Worm (Caenorhabditis elegans): Measurements from ENCODE around the gene mog-5.
A peak's percentile ranks its signal among the peaks of the same experiment; 100 is the strongest.

The mog-5 gene

DNA sequence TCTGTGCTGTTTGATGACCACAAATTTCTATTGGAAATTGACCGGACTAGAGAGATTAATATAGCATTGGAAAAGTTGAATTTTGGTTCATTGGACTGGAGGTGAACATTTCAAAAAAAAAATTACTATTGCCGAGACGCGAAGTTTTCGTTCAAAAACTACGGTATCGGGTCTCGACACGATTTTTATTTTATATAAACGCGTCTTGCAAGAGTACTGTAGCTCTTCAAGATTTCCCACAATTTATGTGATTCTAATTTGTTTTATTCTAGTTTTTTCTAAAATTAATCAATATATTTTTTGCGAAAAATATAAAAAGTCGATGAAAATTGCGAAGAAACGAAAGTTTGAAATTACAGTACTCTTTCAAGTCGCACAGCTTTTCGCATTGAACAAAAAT, 28.7 kb upstream of the mog-5 start, which contains the start of gene F09E5.12:
Gene F09E5.12 (minus strand): TSS at position 101 of the 400 bp plus-strand sequence.
- no peak for TF ChIP-seq ztf-29 (GFP tag; IDR thresholded peaks at IDR 0.05)
- TF ChIP-seq ztf-23 (GFP tag; IDR thresholded peaks at IDR 0.05): no peak
- TF ChIP-seq med-1 (GFP tag; optimal IDR thresholded peaks at IDR 0.05; ENCODE audit: insufficient read depth): no peak
- no peak for TF ChIP-seq ref-1 (GFP tag; conservative IDR thresholded peaks at IDR 0.05)

DNA sequence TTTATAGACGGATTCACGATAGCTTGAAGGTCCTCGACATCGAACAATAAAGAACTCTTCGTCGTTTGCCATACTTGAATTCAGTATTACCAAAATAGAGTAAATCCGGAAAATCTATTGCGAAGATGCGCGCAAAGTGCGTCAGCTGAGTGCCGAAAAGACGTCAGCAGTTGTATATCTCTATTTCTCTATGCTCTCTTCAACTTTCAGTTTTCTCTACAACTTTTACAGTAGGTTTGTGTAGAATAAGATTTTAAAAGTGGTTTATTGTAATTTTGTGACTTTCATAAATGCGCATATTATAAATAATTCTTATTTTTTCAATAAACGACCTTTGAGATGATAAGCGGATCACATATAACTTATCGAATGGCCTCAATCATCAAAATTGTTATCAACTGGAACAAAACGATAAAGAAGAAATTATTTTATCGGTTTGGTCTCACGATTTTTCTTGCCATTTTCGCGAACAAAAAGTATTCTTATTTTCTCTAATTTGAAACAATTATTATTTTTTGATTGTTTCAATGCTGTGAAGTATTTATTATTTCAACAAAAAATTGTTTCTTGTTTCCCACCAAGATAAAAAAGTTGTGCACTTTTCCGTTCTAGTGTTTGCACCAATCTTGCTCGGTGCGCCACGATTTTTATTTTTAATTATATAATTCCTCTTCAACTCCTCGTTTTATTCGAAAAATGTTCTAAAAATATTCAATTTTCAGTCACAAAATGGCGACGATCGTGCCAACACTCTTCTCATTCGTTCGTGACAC, 25.9 kb upstream of the mog-5 start, which contains the start of the genes agt-2 and F09E5.3:
Gene agt-2 (minus strand): TSS at position 553 of the 773 bp plus-strand sequence.
Gene F09E5.3 (plus strand): TSS at position 723 of the 773 bp plus-strand sequence.
- TF ChIP-seq ref-1 (GFP tag; conservative IDR thresholded peaks at IDR 0.05) (no peak), med-1 (GFP tag; optimal IDR thresholded peaks at IDR 0.05; ENCODE audit: insufficient read depth) (no peak), klf-2 (GFP tag; conservative IDR thresholded peaks at IDR 0.05) (no peak), T22C8.4 (GFP tag; IDR thresholded peaks at IDR 0.05) (no peak), ztf-23 (GFP tag; IDR thresholded peaks at IDR 0.05) (peak; percentile 62; the same call in 1 of the 2 replicates), tab-1 (GFP tag; IDR thresholded peaks at IDR 0.05) (no peak), ztf-29 (GFP tag; IDR thresholded peaks at IDR 0.05) (0 out of 2 replicates have a peak, but pooled peaks have one; percentile 27), cog-1 (tag; optimal IDR thresholded peaks at IDR 0.05) (peak; percentile 47), flt-1 (GFP tag; IDR thresholded peaks at IDR 0.05) (peak; percentile 71)

DNA sequence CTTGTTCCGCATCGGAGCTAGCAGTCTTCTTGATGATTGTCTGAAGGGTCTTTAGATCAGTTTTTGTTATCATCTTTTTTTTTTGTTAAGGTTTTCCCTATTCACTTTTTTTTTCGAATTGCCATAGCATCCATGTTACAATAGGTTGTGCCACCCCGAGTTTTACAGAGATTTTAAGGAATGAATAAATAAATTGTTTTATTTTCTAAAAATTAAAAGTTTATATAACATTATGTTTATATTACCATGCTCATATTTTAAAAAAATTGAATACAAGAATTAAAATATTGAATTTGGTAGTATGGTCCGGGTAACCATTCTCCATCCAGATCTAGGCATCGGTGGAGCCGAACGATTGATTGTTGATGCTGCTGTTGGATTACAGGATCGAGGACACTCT, 24.4 kb upstream of the mog-5 start, which contains the start of gene algn-2:
Gene algn-2 (plus strand): TSS at position 301 of the 400 bp plus-strand sequence.
- no peak for TF ChIP-seq med-1 (GFP tag; optimal IDR thresholded peaks at IDR 0.05; ENCODE audit: insufficient read depth)
- no peak for TF ChIP-seq ref-1 (GFP tag; conservative IDR thresholded peaks at IDR 0.05)
- no peak for TF ChIP-seq T22C8.4 (GFP tag; IDR thresholded peaks at IDR 0.05)
- TF ChIP-seq klf-2 (GFP tag; conservative IDR thresholded peaks at IDR 0.05): no peak
- TF ChIP-seq tab-1 (GFP tag; IDR thresholded peaks at IDR 0.05): no peak
- no peak for TF ChIP-seq ztf-29 (GFP tag; IDR thresholded peaks at IDR 0.05)
- TF ChIP-seq ztf-23 (GFP tag; IDR thresholded peaks at IDR 0.05): no peak
- no peak for TF ChIP-seq flt-1 (GFP tag; IDR thresholded peaks at IDR 0.05)
- TF ChIP-seq cog-1 (tag; optimal IDR thresholded peaks at IDR 0.05): no peak

DNA sequence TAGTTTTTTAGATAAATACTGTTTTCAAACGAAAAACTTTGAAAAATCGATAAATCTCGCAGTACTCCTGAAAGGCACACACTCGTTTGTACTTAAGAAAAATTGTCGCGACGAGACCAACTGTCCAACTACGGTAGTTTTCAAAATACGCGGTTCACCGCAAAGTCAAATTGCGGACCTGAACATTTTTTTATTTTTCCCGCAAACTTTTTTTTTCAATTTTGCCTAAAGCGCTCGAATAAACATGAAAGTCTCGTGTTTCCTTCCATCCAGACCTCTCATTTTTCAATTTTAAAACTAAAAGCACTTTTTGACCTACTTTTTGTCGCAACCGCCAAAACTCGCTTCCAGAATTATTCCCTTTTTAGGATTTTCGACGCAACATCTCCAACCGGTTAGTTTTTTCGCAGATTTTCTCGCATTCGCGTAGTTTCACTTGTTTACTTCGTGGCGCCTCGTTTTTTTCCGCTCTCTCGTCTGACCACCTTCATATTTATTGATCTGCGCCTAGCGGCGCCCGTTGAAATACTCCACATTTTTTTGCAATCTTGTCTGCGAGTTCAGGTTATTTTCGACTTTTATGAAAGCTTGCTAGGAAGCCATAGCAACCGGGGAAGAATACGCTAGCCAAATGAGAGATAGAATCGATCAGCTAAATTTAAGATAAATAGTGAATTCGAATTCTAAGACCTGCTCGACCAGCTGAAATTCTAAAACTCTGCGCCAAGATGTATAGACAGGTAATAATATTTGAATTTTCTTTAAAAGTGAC, 21.7 kb upstream of the mog-5 start, which contains the start of gene prdx-2:
Gene prdx-2 (plus strand): TSS at position 729 of the 772 bp plus-strand sequence.
- TF ChIP-seq ref-1 (GFP tag; conservative IDR thresholded peaks at IDR 0.05) (no peak), cog-1 (tag; optimal IDR thresholded peaks at IDR 0.05) (no peak), ztf-29 (GFP tag; IDR thresholded peaks at IDR 0.05) (no peak)

DNA sequence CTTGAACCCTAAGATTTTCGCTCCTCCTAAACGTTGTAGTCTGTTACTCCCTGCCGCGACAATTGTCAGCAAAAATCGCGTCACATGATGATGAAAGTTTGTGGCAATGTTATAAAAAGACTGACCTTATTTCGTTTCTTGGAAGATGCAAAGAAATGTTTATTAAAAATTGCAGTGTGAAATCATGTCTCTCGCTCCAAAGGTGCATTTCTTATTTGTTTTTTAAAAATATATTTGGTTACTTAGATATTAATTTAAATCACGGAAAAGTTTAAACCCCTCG, 21.2 kb upstream of the mog-5 start:
- no peak for TF ChIP-seq T22C8.4 (GFP tag; IDR thresholded peaks at IDR 0.05)
- TF ChIP-seq ztf-29 (GFP tag; IDR thresholded peaks at IDR 0.05): no peak
- TF ChIP-seq ztf-23 (GFP tag; IDR thresholded peaks at IDR 0.05): no peak
- TF ChIP-seq med-1 (GFP tag; optimal IDR thresholded peaks at IDR 0.05; ENCODE audit: insufficient read depth): no peak
- TF ChIP-seq ref-1 (GFP tag; conservative IDR thresholded peaks at IDR 0.05): no peak
- no peak for TF ChIP-seq tab-1 (GFP tag; IDR thresholded peaks at IDR 0.05)
- no peak for TF ChIP-seq klf-2 (GFP tag; conservative IDR thresholded peaks at IDR 0.05)
- TF ChIP-seq flt-1 (GFP tag; IDR thresholded peaks at IDR 0.05): no peak
- TF ChIP-seq cog-1 (tag; optimal IDR thresholded peaks at IDR 0.05): no peak

DNA sequence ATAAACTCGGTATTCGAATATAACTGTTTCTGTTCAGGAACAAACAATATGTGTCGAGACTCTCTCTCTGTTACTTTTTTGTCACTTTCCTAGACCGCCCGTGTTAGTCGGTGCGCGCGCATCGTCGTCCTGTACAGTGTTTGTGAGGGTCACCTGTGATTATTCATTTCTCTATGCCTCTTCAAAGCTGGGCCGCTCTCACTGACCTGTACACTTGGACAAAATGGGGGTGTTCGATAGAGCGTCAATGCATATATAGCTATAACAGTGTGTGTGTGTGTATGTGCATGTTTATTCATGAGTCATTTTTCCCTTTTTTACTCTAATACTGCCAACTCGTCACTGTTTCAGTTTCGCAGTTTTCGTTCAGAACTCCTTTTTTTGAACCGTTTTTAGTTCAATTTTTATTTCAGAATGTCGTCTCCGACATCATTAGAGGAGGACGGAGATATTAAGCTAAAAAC, 19.7 kb upstream of the mog-5 start, which contains the start of gene pkc-3:
Gene pkc-3 (plus strand): TSS at position 414 of the 464 bp plus-strand sequence.
- TF ChIP-seq ztf-23 (GFP tag; IDR thresholded peaks at IDR 0.05): no peak
- TF ChIP-seq flt-1 (GFP tag; IDR thresholded peaks at IDR 0.05): peak; percentile 64; the same call in 1 of the 2 replicates

DNA sequence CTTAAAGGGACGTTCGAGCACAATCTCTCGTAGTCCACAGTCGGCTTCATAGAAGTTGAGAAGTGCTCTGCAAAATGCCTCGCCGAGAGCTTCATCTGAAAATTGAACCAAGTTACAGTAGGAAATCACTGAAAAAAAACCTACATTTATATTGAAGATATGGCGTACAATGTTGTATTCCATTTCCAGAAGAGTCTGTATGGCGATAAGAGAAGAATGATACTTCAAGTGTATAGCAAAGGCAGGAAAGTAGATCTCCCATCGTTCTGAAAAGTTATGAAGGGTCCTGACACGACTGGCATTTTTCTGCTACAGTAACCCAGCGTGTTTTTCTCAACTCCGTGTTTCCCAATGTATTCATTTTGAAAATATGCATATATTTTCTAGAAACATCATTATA, 15.1 kb upstream of the mog-5 start:
- no peak for TF ChIP-seq med-1 (GFP tag; optimal IDR thresholded peaks at IDR 0.05; ENCODE audit: insufficient read depth)
- no peak for TF ChIP-seq T22C8.4 (GFP tag; IDR thresholded peaks at IDR 0.05)
- no peak for TF ChIP-seq tab-1 (GFP tag; IDR thresholded peaks at IDR 0.05)
- no peak for TF ChIP-seq cog-1 (tag; optimal IDR thresholded peaks at IDR 0.05)
- TF ChIP-seq flt-1 (GFP tag; IDR thresholded peaks at IDR 0.05): no peak
- TF ChIP-seq ztf-23 (GFP tag; IDR thresholded peaks at IDR 0.05): no peak
- TF ChIP-seq klf-2 (GFP tag; conservative IDR thresholded peaks at IDR 0.05): no peak
- TF ChIP-seq ref-1 (GFP tag; conservative IDR thresholded peaks at IDR 0.05): no peak
- TF ChIP-seq ztf-29 (GFP tag; IDR thresholded peaks at IDR 0.05): no peak

DNA sequence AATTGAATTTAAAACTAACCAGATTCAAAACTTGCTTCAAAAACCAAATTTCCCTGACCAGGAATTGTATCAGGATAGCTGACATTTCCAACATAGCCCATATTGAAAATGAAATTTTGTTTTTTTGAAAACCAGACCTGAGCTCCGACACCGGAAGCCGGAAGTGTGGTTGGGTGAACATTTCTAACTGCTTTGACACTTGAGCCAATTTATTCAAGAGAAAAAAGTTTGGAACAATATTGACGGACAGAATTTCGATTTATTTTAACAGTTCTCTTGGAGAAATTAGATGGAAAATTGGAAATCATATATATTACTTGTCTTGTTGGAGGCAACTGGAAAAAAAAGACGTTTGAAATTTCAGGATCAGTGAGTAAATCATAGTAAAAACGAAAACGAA, 12.1 kb upstream of the mog-5 start, which contains the start of gene ccpp-6:
Gene ccpp-6 (minus strand): TSS at position 101 of the 400 bp plus-strand sequence.
- TF ChIP-seq flt-1 (GFP tag; IDR thresholded peaks at IDR 0.05) (no peak), med-1 (GFP tag; optimal IDR thresholded peaks at IDR 0.05; ENCODE audit: insufficient read depth) (no peak), tab-1 (GFP tag; IDR thresholded peaks at IDR 0.05) (no peak), T22C8.4 (GFP tag; IDR thresholded peaks at IDR 0.05) (no peak), ref-1 (GFP tag; conservative IDR thresholded peaks at IDR 0.05) (no peak), cog-1 (tag; optimal IDR thresholded peaks at IDR 0.05) (no peak), klf-2 (GFP tag; conservative IDR thresholded peaks at IDR 0.05) (no peak), ztf-29 (GFP tag; IDR thresholded peaks at IDR 0.05) (no peak), ztf-23 (GFP tag; IDR thresholded peaks at IDR 0.05) (no peak)

DNA sequence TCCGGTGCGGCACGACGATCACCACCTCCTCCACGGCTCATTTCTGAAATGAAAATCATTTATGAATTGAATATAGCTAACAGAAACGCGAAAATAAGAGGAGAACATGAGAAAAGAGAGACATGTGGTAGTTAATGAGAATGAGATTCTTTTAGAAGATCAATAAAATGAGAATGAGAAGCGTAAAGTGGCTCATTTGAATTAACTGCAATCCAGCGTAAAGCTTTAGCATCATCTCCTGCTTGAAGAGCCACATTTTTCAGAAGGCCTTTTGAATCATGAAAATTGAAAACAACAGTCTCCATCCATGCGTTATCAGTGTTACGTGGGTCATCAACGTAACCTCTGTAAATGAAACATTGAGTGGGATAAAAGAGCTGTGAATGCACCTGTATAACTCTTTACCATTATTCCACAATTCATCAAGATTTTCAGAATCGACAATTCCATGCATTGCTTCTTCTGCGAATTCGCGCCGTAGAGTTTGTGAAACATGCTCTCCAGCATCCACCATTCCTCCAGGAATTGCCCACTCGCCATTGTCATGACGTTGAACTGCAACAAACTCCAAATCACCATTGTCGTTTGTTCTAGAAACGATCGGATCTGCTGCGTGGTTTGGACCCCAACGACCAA, 10.4 kb upstream of the mog-5 start, which contains the start of gene rsp-4:
Gene rsp-4 (minus strand): TSS at position 51 of the 636 bp plus-strand sequence.
- TF ChIP-seq cog-1 (tag; optimal IDR thresholded peaks at IDR 0.05): no peak
- TF ChIP-seq flt-1 (GFP tag; IDR thresholded peaks at IDR 0.05): no peak
- TF ChIP-seq ztf-29 (GFP tag; IDR thresholded peaks at IDR 0.05): no peak
- TF ChIP-seq ref-1 (GFP tag; conservative IDR thresholded peaks at IDR 0.05): no peak
- TF ChIP-seq T22C8.4 (GFP tag; IDR thresholded peaks at IDR 0.05): no peak
- no peak for TF ChIP-seq tab-1 (GFP tag; IDR thresholded peaks at IDR 0.05)
- no peak for TF ChIP-seq med-1 (GFP tag; optimal IDR thresholded peaks at IDR 0.05; ENCODE audit: insufficient read depth)
- TF ChIP-seq ztf-23 (GFP tag; IDR thresholded peaks at IDR 0.05): no peak
